Worm (Caenorhabditis elegans) whole organism, L1 larva: ENCODE results near the gene itr-1.

Source experiments
- C04F5.9 ChIP-seq: sonication (generic microtip); optimal IDR thresholded peaks from 2 replicates; lab custom pipeline; 2016; ENCODE audit warnings: missing genetic modification characterization, missing compliant biosample characterization
- C16A3.4 ChIP-seq: fragments of 150-350 bp; optimal IDR thresholded peaks from 2 replicates; lab custom pipeline; 2014; ENCODE audit warnings: missing biosample characterization, missing genetic modification characterization
- C34B4.2 ChIP-seq: sonication (generic microtip); optimal IDR thresholded peaks from 2 replicates; lab custom pipeline; 2017; ENCODE audit warnings: mild to moderate bottlenecking, missing genetic modification characterization, missing compliant biosample characterization
- Y116A8C.19 ChIP-seq: sonication (generic microtip); optimal IDR thresholded peaks from 2 replicates; lab custom pipeline; 2016; ENCODE audit warnings: missing compliant biosample characterization, missing genetic modification characterization, borderline replicate concordance
- aly-2 ChIP-seq: fragments of 150-350 bp; optimal IDR thresholded peaks from 2 replicates; lab custom pipeline; 2014; ENCODE audit warnings: missing biosample characterization, missing genetic modification characterization
- ama-1 ChIP-seq: fragments of 150-350 bp; optimal IDR thresholded peaks from 2 replicates; lab custom pipeline; 2014
- ceh-8 ChIP-seq: fragments of 200-800 bp; sonication (Bioruptor generic); optimal IDR thresholded peaks from 2 replicates; lab custom pipeline; 2018; ENCODE audit warnings: mild to moderate bottlenecking, missing genetic modification characterization, moderate library complexity, missing compliant biosample characterization
- ceh-88 ChIP-seq: fragments of 200-800 bp; sonication (Bioruptor generic); IDR thresholded peaks from 2 replicates; pipeline ENCODE4 v1.3.6; 2022; ENCODE audit warnings: missing genetic modification characterization, missing compliant biosample characterization
- ceh-90 ChIP-seq: sonication (generic microtip); optimal IDR thresholded peaks from 2 replicates; lab custom pipeline; 2016; ENCODE audit warnings: missing genetic modification characterization, missing compliant biosample characterization
- dsc-1 ChIP-seq: sonication (generic microtip); optimal IDR thresholded peaks from 2 replicates; lab custom pipeline; 2016; ENCODE audit warnings: mild to moderate bottlenecking, missing genetic modification characterization, missing compliant biosample characterization
- efl-1 ChIP-seq, 4 experiments: fragments of 150-350 bp; optimal IDR thresholded peaks in 3 of 4; peaks in 1 of 4; 1 replicate in 1 of 4; 2 replicates in 3 of 4; lab custom pipeline; 2014; ENCODE audit warnings: missing biosample characterization in 2 of 4, missing genetic modification characterization in 2 of 4, missing genetic modification reagents in 2 of 4
- efl-3 ChIP-seq: fragments of 200-800 bp; sonication (Bioruptor generic); optimal IDR thresholded peaks from 2 replicates; lab custom pipeline; 2018; ENCODE audit warnings: mild to moderate bottlenecking, missing genetic modification characterization, missing compliant biosample characterization
- egl-27 ChIP-seq, 2 experiments: fragments of 150-350 bp in 1 of 2; sonication (generic microtip); optimal IDR thresholded peaks; 3 replicates each; lab custom pipeline; 2017 to 2018; ENCODE audit warnings: missing biosample characterization in 2 of 2, missing genetic modification characterization in 2 of 2, missing genetic modification reagents in 2 of 2
- elt-3 ChIP-seq, 6 experiments: fragments of 150-350 bp in 1 of 6; sonication (generic microtip); optimal IDR thresholded peaks; 2 replicates each; lab custom pipeline; 2017 to 2018; ENCODE audit warnings: missing biosample characterization in 6 of 6, missing genetic modification characterization in 6 of 6, inconsistent platforms in 1 of 6
- ets-5 ChIP-seq: fragments of 200-800 bp; sonication (Bioruptor generic); IDR thresholded peaks from 2 replicates; pipeline ENCODE4 v1.3.6; 2022; ENCODE audit warnings: missing genetic modification characterization, missing compliant biosample characterization
- fkh-10 ChIP-seq: sonication (generic microtip); optimal IDR thresholded peaks from 2 replicates; lab custom pipeline; 2017; ENCODE audit warnings: missing biosample characterization, missing genetic modification reagents, missing genetic modification characterization
- fkh-4 ChIP-seq: sonication (generic microtip); optimal IDR thresholded peaks from 2 replicates; lab custom pipeline; 2016; ENCODE audit warnings: missing compliant biosample characterization, missing genetic modification characterization, borderline replicate concordance
- fkh-8 ChIP-seq: sonication (generic microtip); optimal IDR thresholded peaks from 2 replicates; lab custom pipeline; 2016; ENCODE audit warnings: mild to moderate bottlenecking, missing genetic modification characterization, missing compliant biosample characterization
- hpl-2 ChIP-seq: fragments of 150-350 bp; optimal IDR thresholded peaks from 2 replicates; lab custom pipeline; 2014; ENCODE audit warnings: missing biosample characterization, missing genetic modification reagents, missing genetic modification characterization
- irx-1 ChIP-seq: sonication (generic microtip); optimal IDR thresholded peaks from 2 replicates; lab custom pipeline; 2016; ENCODE audit warnings: missing genetic modification characterization, missing compliant biosample characterization
- isw-1 ChIP-seq: fragments of 200-800 bp; sonication (Bioruptor generic); IDR thresholded peaks from 2 replicates; pipeline ENCODE4 v1.3.6; 2022; ENCODE audit warnings: missing genetic modification characterization, missing compliant biosample characterization
- jun-1 ChIP-seq: fragments of 150-350 bp; optimal IDR thresholded peaks from 2 replicates; lab custom pipeline; 2014; ENCODE audit warnings: missing biosample characterization, missing genetic modification reagents, missing genetic modification characterization
- lin-13 ChIP-seq: fragments of 150-350 bp; optimal IDR thresholded peaks from 2 replicates; lab custom pipeline; 2014; ENCODE audit warnings: missing biosample characterization, missing genetic modification reagents, missing genetic modification characterization
- lin-39 ChIP-seq: fragments of 150-350 bp; optimal IDR thresholded peaks from 2 replicates; lab custom pipeline; 2014; ENCODE audit warnings: missing biosample characterization, missing genetic modification reagents, missing genetic modification characterization
- lsy-2 ChIP-seq, 2 experiments: fragments of 150-350 bp; optimal IDR thresholded peaks; 2 replicates each; lab custom pipeline; 2014; ENCODE audit warnings: missing biosample characterization in 2 of 2, missing genetic modification characterization in 2 of 2
- mab-9 ChIP-seq: fragments of 200-800 bp; sonication (Bioruptor generic); IDR thresholded peaks from 2 replicates; pipeline ENCODE4 v1.3.6; 2022; ENCODE audit warnings: missing genetic modification reagents, missing genetic modification characterization, missing compliant biosample characterization
- mdl-1 ChIP-seq, 2 experiments: fragments of 150-350 bp; optimal IDR thresholded peaks; 2 replicates each; lab custom pipeline; 2014 to 2017; ENCODE audit warnings: missing biosample characterization in 2 of 2, missing genetic modification characterization in 2 of 2, inconsistent platforms in 1 of 2
- nhr-19 ChIP-seq: fragments of 200-800 bp; sonication (Bioruptor generic); conservative IDR thresholded peaks from 2 replicates; pipeline ENCODE4 v1.3.6; 2022; ENCODE audit warnings: missing genetic modification characterization, missing compliant biosample characterization
- nhr-20 ChIP-seq: sonication (generic microtip); optimal IDR thresholded peaks from 2 replicates; lab custom pipeline; 2016; ENCODE audit warnings: mild to moderate bottlenecking, missing genetic modification characterization, missing compliant biosample characterization
- nhr-28 ChIP-seq: fragments of 150-350 bp; optimal IDR thresholded peaks from 2 replicates; lab custom pipeline; 2014; ENCODE audit warnings: missing biosample characterization, missing genetic modification characterization
- nhr-71 ChIP-seq: sonication (generic microtip); optimal IDR thresholded peaks from 2 replicates; lab custom pipeline; 2016; ENCODE audit warnings: mild to moderate bottlenecking, missing genetic modification characterization, moderate library complexity, missing compliant biosample characterization
- nhr-77 ChIP-seq: fragments of 150-350 bp; optimal IDR thresholded peaks from 2 replicates; lab custom pipeline; 2014; ENCODE audit warnings: missing biosample characterization, missing genetic modification characterization
- pax-3 ChIP-seq: fragments of 200-800 bp; sonication (Bioruptor generic); optimal IDR thresholded peaks from 2 replicates; lab custom pipeline; 2018; ENCODE audit warnings: mild to moderate bottlenecking, missing genetic modification characterization, moderate library complexity, missing compliant biosample characterization
- pqm-1 ChIP-seq: sonication (generic microtip); optimal IDR thresholded peaks from 3 replicates; lab custom pipeline; 2017; ENCODE audit warnings: missing biosample characterization, missing genetic modification characterization
- rnt-1 ChIP-seq: sonication (generic microtip); optimal IDR thresholded peaks from 2 replicates; lab custom pipeline; 2016; ENCODE audit warnings: mild to moderate bottlenecking, missing genetic modification characterization, moderate library complexity, missing compliant biosample characterization
- sox-4 ChIP-seq: sonication (generic microtip); optimal IDR thresholded peaks from 2 replicates; lab custom pipeline; 2016; ENCODE audit warnings: missing genetic modification characterization, missing compliant biosample characterization
- sptf-1 ChIP-seq: fragments of 150-350 bp; optimal IDR thresholded peaks from 2 replicates; lab custom pipeline; 2014; ENCODE audit warnings: missing biosample characterization, missing genetic modification characterization
- sup-37 ChIP-seq: fragments of 200-800 bp; sonication (Bioruptor generic); optimal IDR thresholded peaks from 2 replicates; lab custom pipeline; 2018; ENCODE audit warnings: mild to moderate bottlenecking, missing genetic modification characterization, missing compliant biosample characterization
- swsn-7 ChIP-seq: sonication (generic microtip); optimal IDR thresholded peaks from 2 replicates; lab custom pipeline; 2016; ENCODE audit warnings: missing genetic modification characterization, missing compliant biosample characterization
- tbx-2 ChIP-seq: sonication (generic microtip); optimal IDR thresholded peaks from 2 replicates; lab custom pipeline; 2016; ENCODE audit warnings: missing genetic modification characterization, missing compliant biosample characterization
- tlp-1 ChIP-seq: fragments of 150-350 bp; optimal IDR thresholded peaks from 2 replicates; lab custom pipeline; 2014; ENCODE audit warnings: missing biosample characterization, missing genetic modification characterization
- unc-30 ChIP-seq: sonication (generic microtip); optimal IDR thresholded peaks from 2 replicates; lab custom pipeline; 2017; ENCODE audit warnings: missing biosample characterization, missing genetic modification characterization
- zag-1 ChIP-seq: fragments of 150-350 bp; optimal IDR thresholded peaks from 2 replicates; lab custom pipeline; 2014; ENCODE audit warnings: missing biosample characterization, missing genetic modification characterization
- zip-4 ChIP-seq: fragments of 200-800 bp; sonication (Bioruptor generic); optimal IDR thresholded peaks from 2 replicates; lab custom pipeline; 2018; ENCODE audit warnings: mild to moderate bottlenecking, missing genetic modification characterization, moderate library complexity, missing compliant biosample characterization
- ztf-4 ChIP-seq: fragments of 150-350 bp; optimal IDR thresholded peaks from 2 replicates; lab custom pipeline; 2014; ENCODE audit warnings: missing biosample characterization, missing genetic modification characterization

itr-1 gene

DNA sequence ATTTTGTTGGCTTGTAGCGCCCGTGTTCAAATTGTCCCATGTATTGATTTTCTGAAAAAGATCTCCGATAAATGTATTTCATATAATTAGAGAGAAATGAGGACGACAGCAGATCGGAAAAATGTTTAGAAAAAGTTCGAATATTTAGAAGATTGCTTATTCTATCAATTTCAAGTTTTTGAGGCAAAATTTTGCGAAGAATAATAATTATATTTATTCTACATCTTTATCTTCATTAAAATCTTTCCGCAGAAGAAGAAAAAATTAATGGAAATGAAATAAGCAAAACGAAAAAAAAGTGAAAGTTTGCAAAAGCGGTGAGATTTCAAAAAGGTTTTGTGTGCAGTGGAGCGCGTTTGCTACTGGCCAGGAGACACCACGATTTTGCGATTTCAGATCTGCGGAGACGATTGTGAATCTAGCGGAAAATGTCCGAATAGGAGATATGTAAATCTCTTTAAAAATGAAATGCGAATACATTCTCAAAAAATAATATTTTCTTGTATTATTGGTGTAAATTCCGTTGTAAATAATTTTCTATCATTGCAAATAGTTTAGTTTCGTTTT lies 20.7 kb upstream of the itr-1 start, which contains the start of gene nrde-4 (continued):
- TF ChIP-seq sptf-1 (tag; lab: Kevin White, UChicago) (no peak), mab-9 (GFP tag; lab: Robert Waterston, UW) (no peak), fkh-10 (no peak), tbx-2 (tag; lab: Kevin White, UChicago) (peak; percentile 50), efl-3 (GFP tag; lab: Kevin White, UChicago) (no peak), nhr-77 (tag; lab: Kevin White, UChicago) (peak; percentile 54), sup-37 (GFP tag; lab: Kevin White, UChicago) (no peak), mdl-1 (tag; optimal IDR thresholded peaks at IDR 0.05; lab: Kevin White, UChicago) (peak in 1 of 2 experiments; percentile 8), pax-3 (tag; lab: Kevin White, UChicago) (no peak), ztf-4 (tag; lab: Kevin White, UChicago) (no peak), jun-1 (peak; percentile 22), ets-5 (GFP tag; lab: Robert Waterston, UW) (no peak), nhr-71 (tag; lab: Kevin White, UChicago) (peak; percentile 77), zip-4 (GFP tag; lab: Kevin White, UChicago) (no peak), rnt-1 (tag; lab: Kevin White, UChicago) (peak; percentile 88), unc-30 (tag; lab: Kevin White, UChicago) (no peak), nhr-20 (peak; percentile 63), lsy-2 (tag; optimal IDR thresholded peaks at IDR 0.05; lab: Kevin White, UChicago) (peak; percentile 53 to 86), isw-1 (GFP tag; lab: Robert Waterston, UW) (peak; percentile 43), nhr-19 (GFP tag; lab: Robert Waterston, UW) (peak; percentile 15; the same call in 1 of the 2 replicates), efl-1 (optimal IDR thresholded peaks at IDR 0.05; lab: Kevin White, UChicago) (peak; percentile 76 to 79), efl-1 (GFP tag; optimal IDR thresholded peaks at IDR 0.05 in 1 of 2; lab: Kevin White, UChicago) (peak; percentile 71 to 96), sox-4 (no peak), fkh-4 (tag; lab: Kevin White, UChicago) (no peak), lin-13 (GFP tag; lab: Kevin White, UChicago) (peak; percentile 67), fkh-8 (tag; lab: Kevin White, UChicago) (peak; percentile 66), irx-1 (no peak), ama-1 (lab: Kevin White, UChicago) (no peak), tlp-1 (tag; lab: Kevin White, UChicago) (no peak), elt-3 (tag; optimal IDR thresholded peaks at IDR 0.05; lab: Kevin White, UChicago) (peak in 3 of 6 experiments; percentile 44 to 65 (median 61)), C16A3.4 (peak; percentile 86), aly-2 (tag; lab: Kevin White, UChicago) (no peak), ceh-8 (no peak), lin-39 (tag; lab: Kevin White, UChicago) (no peak), ceh-90 (tag; lab: Kevin White, UChicago) (no peak), nhr-28 (no peak), Y116A8C.19 (tag; lab: Kevin White, UChicago) (no peak), swsn-7 (tag; lab: Kevin White, UChicago) (peak; percentile 61), C04F5.9 (no peak), hpl-2 (no peak), pqm-1 (tag; lab: Kevin White, UChicago) (no peak), egl-27 (tag; optimal IDR thresholded peaks at IDR 0.05; lab: Kevin White, UChicago) (no peak), C34B4.2 (no peak), dsc-1 (tag; lab: Kevin White, UChicago) (peak; percentile 30), zag-1 (tag; lab: Kevin White, UChicago) (no peak), ceh-88 (no peak)
